Worm (Caenorhabditis elegans): ENCODE data around the gene C06A1.6.

The C06A1.6 gene

DNA sequence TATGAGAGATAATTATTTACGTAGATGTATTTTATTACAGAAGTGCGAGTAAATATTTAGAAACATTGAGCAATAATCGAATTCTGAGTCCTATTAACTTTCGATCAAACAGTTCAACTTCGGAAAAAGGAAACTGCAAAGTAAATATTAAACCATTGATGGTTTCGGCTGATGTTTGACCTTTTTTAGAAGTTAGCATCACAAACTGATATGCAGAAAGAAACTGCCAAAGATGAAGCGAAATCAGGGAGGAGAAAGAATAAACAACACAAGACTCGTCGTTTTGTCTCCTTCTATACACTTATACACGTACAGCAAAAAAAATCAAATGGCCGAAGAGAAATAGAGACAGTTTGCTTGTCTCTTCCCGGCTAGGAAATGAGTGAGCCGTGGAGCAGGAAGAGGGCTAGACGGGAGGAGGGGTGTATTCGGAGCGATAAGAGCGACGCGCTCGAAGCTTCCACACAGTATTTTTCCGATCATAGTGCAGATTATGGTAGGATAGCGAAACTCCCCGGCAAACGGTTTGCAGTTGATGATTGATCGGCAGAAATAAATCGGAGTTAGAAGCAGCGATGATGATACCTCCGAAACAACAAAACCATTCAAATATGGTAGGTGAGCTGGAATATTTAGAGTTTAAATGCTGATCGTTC is 7.8 kb downstream of the C06A1.6 start (continued):
- TF ChIP-seq B0336.3 (GFP tag; IDR thresholded peaks at IDR 0.05): peak; percentile 39; the same call in 1 of the 2 replicates
- TF ChIP-seq him-1 (tag; optimal IDR thresholded peaks at IDR 0.05): no peak
- no peak for TF ChIP-seq die-1 (tag; optimal IDR thresholded peaks at IDR 0.05)
- TF ChIP-seq F22D6.2 (tag; optimal IDR thresholded peaks at IDR 0.05): no peak
- no peak for TF ChIP-seq attf-6 (GFP tag; IDR thresholded peaks at IDR 0.05)
- TF ChIP-seq dpff-1 (tag; optimal IDR thresholded peaks at IDR 0.05): no peak
- TF ChIP-seq nhr-80 (tag; optimal IDR thresholded peaks at IDR 0.05): peak; percentile 74
- 0 out of 2 replicates have a peak, but pooled peaks have one; percentile 41 for TF ChIP-seq bed-1 (GFP tag; IDR thresholded peaks at IDR 0.05)
- TF ChIP-seq let-607 (tag; optimal IDR thresholded peaks at IDR 0.05): peak; percentile 18 to 50
- TF ChIP-seq T07F8.4 (tag; optimal IDR thresholded peaks at IDR 0.05): no peak
- TF ChIP-seq zfh-2 (GFP tag; conservative IDR thresholded peaks at IDR 0.05): peak; percentile 59; the same call in 1 of the 2 replicates
- no peak for TF ChIP-seq athp-1 (tag; optimal IDR thresholded peaks at IDR 0.05)
- TF ChIP-seq Y53F4B.3 (GFP tag; IDR thresholded peaks at IDR 0.05): no peak
- TF ChIP-seq hsf-1 (GFP tag; IDR thresholded peaks at IDR 0.05): 0 out of 2 replicates have a peak, but pooled peaks have one; percentile 54

DNA sequence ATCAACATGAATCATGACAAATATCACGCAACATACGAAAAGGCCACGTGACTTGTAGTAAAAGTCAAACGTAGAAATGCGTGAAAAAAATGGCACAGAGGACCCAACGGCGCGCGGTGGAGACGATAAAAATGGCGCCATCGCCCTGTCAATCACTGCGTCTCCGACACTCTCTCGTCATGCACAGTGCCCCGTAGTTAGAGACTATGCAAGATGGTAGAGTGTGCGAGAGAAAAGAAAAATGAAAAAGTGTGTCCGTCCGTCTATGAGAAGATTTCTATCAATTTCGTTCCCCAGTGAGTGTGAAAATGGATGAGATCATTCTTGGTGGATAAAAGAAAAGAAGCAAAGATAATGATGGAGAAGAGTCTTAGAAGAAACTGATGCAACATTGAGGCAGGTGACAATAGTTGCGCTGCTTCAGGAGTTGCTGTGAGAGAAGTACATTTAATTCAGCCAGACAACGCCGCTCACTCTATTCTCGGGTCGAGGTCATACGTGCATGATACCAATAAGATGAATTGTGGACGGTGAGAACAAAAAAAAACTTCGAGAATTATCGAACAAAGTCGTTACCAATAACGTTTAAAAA is 8.9 kb downstream of the C06A1.6 start:
- TF ChIP-seq snpc-1.1 (tag; optimal IDR thresholded peaks at IDR 0.05; ENCODE audit: insufficient read depth) (no peak), lin-26 (GFP tag; IDR thresholded peaks at IDR 0.05) (0 out of 2 replicates have a peak, but pooled peaks have one; percentile 37), B0019.2 (GFP tag; conservative IDR thresholded peaks at IDR 0.05) (no peak), B0035.1 (tag; optimal IDR thresholded peaks at IDR 0.05) (peak; percentile 9), F33H1.4 (GFP tag; IDR thresholded peaks at IDR 0.05) (peak; percentile 7; the same call in 1 of the 2 replicates), D2030.7 (GFP tag; IDR thresholded peaks at IDR 0.05) (no peak), ceh-40 (GFP tag; IDR thresholded peaks at IDR 0.05) (no peak), let-607 (tag; optimal IDR thresholded peaks at IDR 0.05) (peak in 1 of 2 experiments; percentile 19), nfya-1 (tag; optimal IDR thresholded peaks at IDR 0.05; ENCODE audit: borderline replicate concordance, insufficient read depth) (no peak), attf-6 (GFP tag; IDR thresholded peaks at IDR 0.05) (no peak), ztf-28 (GFP tag; IDR thresholded peaks at IDR 0.05) (no peak), F10E7.11 (tag; optimal IDR thresholded peaks at IDR 0.05) (no peak), Y67H2A.10 (GFP tag; conservative IDR thresholded peaks at IDR 0.05) (no peak), tbp1 (GFP tag; optimal IDR thresholded peaks at IDR 0.05) (peak; percentile 55), hmg-20 (GFP tag; IDR thresholded peaks at IDR 0.05) (no peak), madf-6 (GFP tag; IDR thresholded peaks at IDR 0.05) (no peak), F23B12.7 (tag; optimal IDR thresholded peaks at IDR 0.05; ENCODE audit: insufficient read depth) (no peak), C17E4.6 (GFP tag; IDR thresholded peaks at IDR 0.05) (no peak), dox-1 (GFP tag; IDR thresholded peaks at IDR 0.05) (peak; percentile 72; the same call in 1 of the 2 replicates), K11D2.4 (GFP tag; IDR thresholded peaks at IDR 0.05) (peak; percentile 17; the same call in 1 of the 2 replicates), lir-1 (GFP tag; conservative IDR thresholded peaks at IDR 0.05) (peak; percentile 15; the same call in 1 of the 2 replicates), snpc-4 (GFP tag; optimal IDR thresholded peaks at IDR 0.05) (no peak), snpc-4 (tag; optimal IDR thresholded peaks at IDR 0.05) (peak in 2 of 4 experiments; percentile 36 to 68), zim-3 (tag; optimal IDR thresholded peaks at IDR 0.05) (no peak), cebp-2 (GFP tag; IDR thresholded peaks at IDR 0.05) (no peak), ets-4 (GFP tag; optimal IDR thresholded peaks at IDR 0.05) (peak; percentile 80), nfya-2 (GFP tag; IDR thresholded peaks at IDR 0.05) (no peak), nhr-90 (tag; optimal IDR thresholded peaks at IDR 0.05) (peak; percentile 55), zfh-2 (GFP tag; conservative IDR thresholded peaks at IDR 0.05) (peak; percentile 66), fkh-3 (tag; optimal IDR thresholded peaks at IDR 0.05) (no peak), lin-35 (GFP tag; optimal IDR thresholded peaks at IDR 0.05) (no peak), nfyb-1 (GFP tag; IDR thresholded peaks at IDR 0.05) (peak; percentile 67; the same call in 1 of the 2 replicates), rpc-1 (optimal IDR thresholded peaks at IDR 0.05) (no peak), rpc-1 (tag; optimal IDR thresholded peaks at IDR 0.05) (no peak)

All from whole organism, young adult.